Worm (Caenorhabditis elegans) whole organism, L1 larva: Measurements from ENCODE around the gene lact-7.

ENCODE experiments used
- C16A3.4 ChIP-seq: fragments of 150-350 bp; optimal IDR thresholded peaks from 2 replicates; lab custom pipeline; 2014; ENCODE audit warnings: missing biosample characterization, missing genetic modification characterization
- C34B4.2 ChIP-seq: sonication (generic microtip); optimal IDR thresholded peaks from 2 replicates; lab custom pipeline; 2017; ENCODE audit warnings: mild to moderate bottlenecking, missing genetic modification characterization, missing compliant biosample characterization
- Y116A8C.19 ChIP-seq: sonication (generic microtip); optimal IDR thresholded peaks from 2 replicates; lab custom pipeline; 2016; ENCODE audit warnings: missing compliant biosample characterization, missing genetic modification characterization, borderline replicate concordance
- ama-1 ChIP-seq: fragments of 150-350 bp; optimal IDR thresholded peaks from 2 replicates; lab custom pipeline; 2014
- blmp-1 ChIP-seq: fragments of 150-350 bp; optimal IDR thresholded peaks from 2 replicates; lab custom pipeline; 2014; ENCODE audit warnings: missing biosample characterization, missing genetic modification characterization
- ceh-63 ChIP-seq: fragments of 200-800 bp; sonication (Bioruptor generic); optimal IDR thresholded peaks from 2 replicates; lab custom pipeline; 2018; ENCODE audit warnings: mild to moderate bottlenecking, missing genetic modification characterization, missing compliant biosample characterization
- ceh-82 ChIP-seq, 3 experiments: fragments of 150-350 bp in 1 of 3; sonication (generic microtip) in 2 of 3; optimal IDR thresholded peaks; 2 replicates each; lab custom pipeline; 2014 to 2017; ENCODE audit warnings: missing biosample characterization in 3 of 3, missing genetic modification characterization in 3 of 3
- ceh-88 ChIP-seq: fragments of 200-800 bp; sonication (Bioruptor generic); IDR thresholded peaks from 2 replicates; pipeline ENCODE4 v1.3.6; 2022; ENCODE audit warnings: missing genetic modification characterization, missing compliant biosample characterization
- ceh-90 ChIP-seq: sonication (generic microtip); optimal IDR thresholded peaks from 2 replicates; lab custom pipeline; 2016; ENCODE audit warnings: missing genetic modification characterization, missing compliant biosample characterization
- ces-1 ChIP-seq: fragments of 150-350 bp; optimal IDR thresholded peaks from 2 replicates; lab custom pipeline; 2014; ENCODE audit warnings: missing biosample characterization, missing genetic modification reagents, missing genetic modification characterization
- dsc-1 ChIP-seq: sonication (generic microtip); optimal IDR thresholded peaks from 2 replicates; lab custom pipeline; 2016; ENCODE audit warnings: mild to moderate bottlenecking, missing genetic modification characterization, missing compliant biosample characterization
- egl-13 ChIP-seq: sonication (generic microtip); optimal IDR thresholded peaks from 2 replicates; lab custom pipeline; 2016; ENCODE audit warnings: missing genotype, missing genetic modification reagents, missing genetic modification characterization, missing compliant biosample characterization
- egl-27 ChIP-seq, 2 experiments: fragments of 150-350 bp in 1 of 2; sonication (generic microtip); optimal IDR thresholded peaks; 3 replicates each; lab custom pipeline; 2017 to 2018; ENCODE audit warnings: missing biosample characterization in 2 of 2, missing genetic modification characterization in 2 of 2, missing genetic modification reagents in 2 of 2
- elt-3 ChIP-seq, 6 experiments: fragments of 150-350 bp in 1 of 6; sonication (generic microtip); optimal IDR thresholded peaks; 2 replicates each; lab custom pipeline; 2017 to 2018; ENCODE audit warnings: missing biosample characterization in 6 of 6, missing genetic modification characterization in 6 of 6, inconsistent platforms in 1 of 6
- fkh-8 ChIP-seq: sonication (generic microtip); optimal IDR thresholded peaks from 2 replicates; lab custom pipeline; 2016; ENCODE audit warnings: mild to moderate bottlenecking, missing genetic modification characterization, missing compliant biosample characterization
- grh-1 ChIP-seq: fragments of 200-800 bp; sonication (Bioruptor generic); IDR thresholded peaks from 2 replicates; pipeline ENCODE4 v1.3.6; 2022; ENCODE audit warnings: missing genetic modification reagents, missing genetic modification characterization, missing compliant biosample characterization
- hlh-4 ChIP-seq: sonication (generic microtip); optimal IDR thresholded peaks from 2 replicates; lab custom pipeline; 2016; ENCODE audit warnings: mild to moderate bottlenecking, missing genetic modification characterization, missing compliant biosample characterization
- jun-1 ChIP-seq: fragments of 150-350 bp; optimal IDR thresholded peaks from 2 replicates; lab custom pipeline; 2014; ENCODE audit warnings: missing biosample characterization, missing genetic modification reagents, missing genetic modification characterization
- lin-14 ChIP-seq: fragments of 200-800 bp; sonication (Bioruptor generic); optimal IDR thresholded peaks from 2 replicates; lab custom pipeline; 2018; ENCODE audit warnings: mild to moderate bottlenecking, missing genetic modification characterization, moderate library complexity, missing compliant biosample characterization
- lin-15B ChIP-seq: fragments of 150-350 bp; sonication (generic microtip); optimal IDR thresholded peaks from 3 replicates; lab custom pipeline; 2014; ENCODE audit warnings: missing biosample characterization, missing genetic modification characterization
- lin-39 ChIP-seq: fragments of 150-350 bp; optimal IDR thresholded peaks from 2 replicates; lab custom pipeline; 2014; ENCODE audit warnings: missing biosample characterization, missing genetic modification reagents, missing genetic modification characterization
- mab-9 ChIP-seq: fragments of 200-800 bp; sonication (Bioruptor generic); IDR thresholded peaks from 2 replicates; pipeline ENCODE4 v1.3.6; 2022; ENCODE audit warnings: missing genetic modification reagents, missing genetic modification characterization, missing compliant biosample characterization
- mdl-1 ChIP-seq, 2 experiments: fragments of 150-350 bp; optimal IDR thresholded peaks; 2 replicates each; lab custom pipeline; 2014 to 2017; ENCODE audit warnings: missing biosample characterization in 2 of 2, missing genetic modification characterization in 2 of 2, inconsistent platforms in 1 of 2
- nhr-12 ChIP-seq: sonication (generic microtip); optimal IDR thresholded peaks from 2 replicates; lab custom pipeline; 2017; ENCODE audit warnings: missing biosample characterization, missing genetic modification characterization
- nhr-19 ChIP-seq: fragments of 200-800 bp; sonication (Bioruptor generic); conservative IDR thresholded peaks from 2 replicates; pipeline ENCODE4 v1.3.6; 2022; ENCODE audit warnings: missing genetic modification characterization, missing compliant biosample characterization
- nhr-20 ChIP-seq: sonication (generic microtip); optimal IDR thresholded peaks from 2 replicates; lab custom pipeline; 2016; ENCODE audit warnings: mild to moderate bottlenecking, missing genetic modification characterization, missing compliant biosample characterization
- nhr-237 ChIP-seq: fragments of 150-350 bp; optimal IDR thresholded peaks from 2 replicates; lab custom pipeline; 2014; ENCODE audit warnings: missing biosample characterization, missing genetic modification characterization
- nhr-28 ChIP-seq: fragments of 150-350 bp; optimal IDR thresholded peaks from 2 replicates; lab custom pipeline; 2014; ENCODE audit warnings: missing biosample characterization, missing genetic modification characterization
- nhr-47 ChIP-seq: sonication (generic microtip); optimal IDR thresholded peaks from 2 replicates; lab custom pipeline; 2016; ENCODE audit warnings: mild to moderate bottlenecking, missing genetic modification characterization, moderate library complexity, missing compliant biosample characterization
- nhr-71 ChIP-seq: sonication (generic microtip); optimal IDR thresholded peaks from 2 replicates; lab custom pipeline; 2016; ENCODE audit warnings: mild to moderate bottlenecking, missing genetic modification characterization, moderate library complexity, missing compliant biosample characterization
- pax-3 ChIP-seq: fragments of 200-800 bp; sonication (Bioruptor generic); optimal IDR thresholded peaks from 2 replicates; lab custom pipeline; 2018; ENCODE audit warnings: mild to moderate bottlenecking, missing genetic modification characterization, moderate library complexity, missing compliant biosample characterization
- snu-23 ChIP-seq: sonication (generic microtip); optimal IDR thresholded peaks from 2 replicates; lab custom pipeline; 2016; ENCODE audit warnings: missing genetic modification characterization, missing compliant biosample characterization
- sptf-1 ChIP-seq: fragments of 150-350 bp; optimal IDR thresholded peaks from 2 replicates; lab custom pipeline; 2014; ENCODE audit warnings: missing biosample characterization, missing genetic modification characterization
- tlp-1 ChIP-seq: fragments of 150-350 bp; optimal IDR thresholded peaks from 2 replicates; lab custom pipeline; 2014; ENCODE audit warnings: missing biosample characterization, missing genetic modification characterization
- unc-62 ChIP-seq: fragments of 150-350 bp; optimal IDR thresholded peaks from 2 replicates; lab custom pipeline; 2014; ENCODE audit warnings: missing biosample characterization, missing genetic modification reagents, missing genetic modification characterization
- unc-86 ChIP-seq: sonication (generic microtip); optimal IDR thresholded peaks from 2 replicates; lab custom pipeline; 2016; ENCODE audit warnings: missing genetic modification characterization, missing compliant biosample characterization
- unc-98 ChIP-seq: fragments of 200-800 bp; sonication (Bioruptor generic); IDR thresholded peaks from 2 replicates; pipeline ENCODE4 v1.3.6; 2022; ENCODE audit warnings: missing genetic modification characterization, missing compliant biosample characterization
- xbp-1 ChIP-seq: sonication (generic microtip); optimal IDR thresholded peaks from 2 replicates; lab custom pipeline; 2016; ENCODE audit warnings: missing genetic modification characterization, missing compliant biosample characterization
- zag-1 ChIP-seq: fragments of 150-350 bp; optimal IDR thresholded peaks from 2 replicates; lab custom pipeline; 2014; ENCODE audit warnings: missing biosample characterization, missing genetic modification characterization
- ztf-4 ChIP-seq: fragments of 150-350 bp; optimal IDR thresholded peaks from 2 replicates; lab custom pipeline; 2014; ENCODE audit warnings: missing biosample characterization, missing genetic modification characterization

lact-7 gene

ce11 chrX:11758809-11759208 lies at the start of gene lact-7:
lact-7 (plus strand) TSS chrX:11759109.
- TF ChIP-seq nhr-71 (tag; lab: Kevin White, UChicago) (no peak), ces-1 (GFP tag; lab: Kevin White, UChicago) (no peak), ceh-82 (tag; optimal IDR thresholded peaks at IDR 0.05; lab: Kevin White, UChicago) (no peak), nhr-47 (tag; lab: Kevin White, UChicago) (no peak), nhr-28 (tag; lab: Kevin White, UChicago) (no peak)

DNA sequence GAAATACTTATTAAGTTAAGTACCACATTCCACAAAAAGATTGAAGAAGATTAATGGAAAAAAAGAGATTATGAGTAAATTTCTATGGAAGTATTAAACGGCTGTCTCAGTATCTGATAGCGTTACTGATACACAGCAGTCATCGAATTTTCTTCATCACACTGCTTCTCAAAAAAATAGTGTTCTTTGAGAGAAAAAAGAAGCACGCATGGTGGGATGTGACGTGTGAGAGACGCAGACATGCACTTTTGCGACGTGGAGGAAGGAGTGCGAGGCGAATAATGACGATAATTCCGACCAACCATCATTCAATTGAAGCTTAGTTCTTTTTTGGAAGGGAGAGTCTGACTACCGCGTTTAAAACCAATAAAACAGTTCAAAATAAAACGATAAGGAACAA lies 48.7 kb upstream of the lact-7 start, which contains the start of gene C44C10.11:
C44C10.11 (minus strand) TSS at position 115 of the 400 bp plus-strand sequence.
- TF ChIP-seq dsc-1 (peak; percentile 78), lin-14 (GFP tag; lab: Kevin White, UChicago) (peak; percentile 79), lin-39 (no peak), nhr-12 (tag; lab: Kevin White, UChicago) (no peak), unc-62 (GFP tag; lab: Kevin White, UChicago) (no peak), ztf-4 (tag; lab: Kevin White, UChicago) (no peak), nhr-20 (tag; lab: Kevin White, UChicago) (no peak), ceh-88 (GFP tag; lab: Robert Waterston, UW) (no peak), C16A3.4 (tag; lab: Kevin White, UChicago) (no peak), egl-13 (peak; percentile 21), fkh-8 (tag; lab: Kevin White, UChicago) (peak; percentile 32), pax-3 (tag; lab: Kevin White, UChicago) (peak; percentile 41), nhr-71 (tag; lab: Kevin White, UChicago) (peak; percentile 22), C34B4.2 (no peak), ceh-63 (GFP tag; lab: Kevin White, UChicago) (no peak), unc-86 (tag; lab: Kevin White, UChicago) (no peak), zag-1 (tag; lab: Kevin White, UChicago) (no peak), nhr-47 (tag; lab: Kevin White, UChicago) (peak; percentile 26), jun-1 (no peak), ceh-90 (no peak), elt-3 (tag; optimal IDR thresholded peaks at IDR 0.05; lab: Kevin White, UChicago) (peak in 1 of 6 experiments; percentile 9), unc-98 (GFP tag; lab: Robert Waterston, UW) (no peak), xbp-1 (peak; percentile 10), egl-27 (tag; optimal IDR thresholded peaks at IDR 0.05; lab: Kevin White, UChicago) (no peak), nhr-237 (tag; lab: Kevin White, UChicago) (no peak), sptf-1 (tag; lab: Kevin White, UChicago) (no peak), Y116A8C.19 (no peak), snu-23 (GFP tag; lab: Kevin White, UChicago) (peak; percentile 19), mab-9 (GFP tag; lab: Robert Waterston, UW) (no peak), tlp-1 (no peak), blmp-1 (tag; lab: Kevin White, UChicago) (peak; percentile 23)

ce11 chrX:11711437-11712080 lies 47.4 kb upstream of the lact-7 start:
- TF ChIP-seq mdl-1 (tag; optimal IDR thresholded peaks at IDR 0.05; lab: Kevin White, UChicago) (no peak), lin-15B (no peak), nhr-47 (tag; lab: Kevin White, UChicago) (no peak), ceh-88 (GFP tag; lab: Robert Waterston, UW) (no peak), ama-1 (lab: Kevin White, UChicago) (no peak), hlh-4 (tag; lab: Kevin White, UChicago) (no peak), nhr-19 (GFP tag; lab: Robert Waterston, UW) (no peak), nhr-28 (tag; lab: Kevin White, UChicago) (no peak), grh-1 (no peak), C34B4.2 (no peak)
